Worm (Caenorhabditis elegans) whole organism, young adult: ENCODE results near the gene pgp-3.

Experiments
- D2030.7 ChIP-seq: fragments of 200-800 bp; sonication (Bioruptor generic); IDR thresholded peaks from 2 replicates; pipeline ENCODE4 v1.3.6; 2022; ENCODE audit warnings: missing genetic modification reagents, missing genetic modification characterization, missing compliant biosample characterization
- F22D6.2 ChIP-seq: sonication (generic microtip); optimal IDR thresholded peaks from 2 replicates; lab custom pipeline; 2016; ENCODE audit warnings: mild to moderate bottlenecking, missing genetic modification characterization, missing compliant biosample characterization
- F52B5.7 ChIP-seq: sonication (generic microtip); optimal IDR thresholded peaks from 2 replicates; lab custom pipeline; 2016; ENCODE audit warnings: mild to moderate bottlenecking, missing genetic modification characterization, missing compliant biosample characterization
- Y79H2A.3 ChIP-seq: fragments of 200-800 bp; sonication (Bioruptor generic); conservative IDR thresholded peaks from 2 replicates; pipeline ENCODE4 v1.3.6; 2022; ENCODE audit warnings: missing genetic modification reagents, missing genetic modification characterization, missing compliant biosample characterization
- akir-1 ChIP-seq: fragments of 200-800 bp; sonication (Bioruptor generic); optimal IDR thresholded peaks from 2 replicates; lab custom pipeline; 2018; ENCODE audit warnings: mild to moderate bottlenecking, missing genetic modification characterization, moderate library complexity, missing compliant biosample characterization
- atf-7 ChIP-seq: sonication (generic microtip); optimal IDR thresholded peaks from 2 replicates; lab custom pipeline; 2017; ENCODE audit warnings: mild to moderate bottlenecking, missing genetic modification characterization, missing compliant biosample characterization
- cebp-1 ChIP-seq, 2 experiments: fragments of 200-800 bp in 1 of 2; sonication (Bioruptor generic) in 1 of 2; sonication (generic microtip) in 1 of 2; IDR thresholded peaks in 1 of 2; optimal IDR thresholded peaks in 1 of 2; 2 replicates each; pipeline versions ENCODE4 v1.3.6 to Lab custom; 2017 to 2022; ENCODE audit warnings: missing compliant biosample characterization in 2 of 2, missing genetic modification characterization in 2 of 2, mild to moderate bottlenecking in 1 of 2, missing genetic modification reagents in 1 of 2, moderate library complexity in 1 of 2
- cebp-2 ChIP-seq: fragments of 200-800 bp; sonication (Bioruptor generic); IDR thresholded peaks from 2 replicates; pipeline ENCODE4 v1.3.6; 2022; ENCODE audit warnings: missing genetic modification characterization, missing compliant biosample characterization
- ceh-40 ChIP-seq: fragments of 200-800 bp; sonication (Bioruptor generic); IDR thresholded peaks from 2 replicates; pipeline ENCODE4 v1.3.6; 2022; ENCODE audit warnings: missing genetic modification characterization, missing compliant biosample characterization
- chd-7 ChIP-seq: sonication (generic microtip); optimal IDR thresholded peaks from 2 replicates; lab custom pipeline; 2016; ENCODE audit warnings: mild to moderate bottlenecking, missing genetic modification characterization, moderate library complexity, missing compliant biosample characterization
- dpff-1 ChIP-seq: sonication (generic microtip); optimal IDR thresholded peaks from 2 replicates; lab custom pipeline; 2017; ENCODE audit warnings: mild to moderate bottlenecking, missing genetic modification characterization, missing compliant biosample characterization
- dpl-1 ChIP-seq: fragments of 150-350 bp; optimal IDR thresholded peaks from 2 replicates; lab custom pipeline; 2014; ENCODE audit warnings: missing biosample characterization, missing genetic modification reagents, missing genetic modification characterization
- egrh-3 ChIP-seq: fragments of 200-800 bp; sonication (Bioruptor generic); IDR thresholded peaks from 2 replicates; pipeline ENCODE4 v1.3.6; 2022; ENCODE audit warnings: missing genetic modification reagents, missing genetic modification characterization, missing compliant biosample characterization
- fkh-3 ChIP-seq: sonication (generic microtip); optimal IDR thresholded peaks from 2 replicates; lab custom pipeline; 2016; ENCODE audit warnings: mild to moderate bottlenecking, missing genetic modification characterization, missing compliant biosample characterization
- hlh-26 ChIP-seq: fragments of 200-800 bp; sonication (Bioruptor generic); conservative IDR thresholded peaks from 2 replicates; pipeline ENCODE4 v1.3.6; 2022; ENCODE audit warnings: missing genetic modification reagents, missing genetic modification characterization, missing compliant biosample characterization
- let-526 ChIP-seq: fragments of 200-800 bp; sonication (Bioruptor generic); IDR thresholded peaks from 2 replicates; pipeline ENCODE4 v1.3.6; 2022; ENCODE audit warnings: missing genetic modification reagents, missing genetic modification characterization, missing compliant biosample characterization
- madf-3 ChIP-seq: fragments of 200-800 bp; sonication (Bioruptor generic); IDR thresholded peaks from 2 replicates; pipeline ENCODE4 v1.3.6; 2022; ENCODE audit warnings: missing genetic modification reagents, missing genetic modification characterization, missing compliant biosample characterization
- mes-4 ChIP-seq: sonication (generic microtip); optimal IDR thresholded peaks from 2 replicates; lab custom pipeline; 2016; ENCODE audit warnings: missing genotype, missing genetic modification characterization, missing compliant biosample characterization
- nfya-2 ChIP-seq: fragments of 200-800 bp; sonication (Bioruptor generic); IDR thresholded peaks from 2 replicates; pipeline ENCODE4 v1.3.6; 2022; ENCODE audit warnings: missing genetic modification reagents, missing genetic modification characterization, missing compliant biosample characterization
- nfyb-1 ChIP-seq: fragments of 200-800 bp; sonication (Bioruptor generic); IDR thresholded peaks from 2 replicates; pipeline ENCODE4 v1.3.6; 2022; ENCODE audit warnings: missing genetic modification reagents, missing genetic modification characterization, missing compliant biosample characterization
- nhr-80 ChIP-seq: sonication (generic microtip); optimal IDR thresholded peaks from 2 replicates; lab custom pipeline; 2016; ENCODE audit warnings: missing genetic modification characterization, missing compliant biosample characterization
- pbrm-1 ChIP-seq: fragments of 200-800 bp; sonication (Bioruptor generic); IDR thresholded peaks from 2 replicates; pipeline ENCODE4 v1.3.6; 2022; ENCODE audit warnings: missing genetic modification reagents, missing genetic modification characterization, missing compliant biosample characterization
- pha-4 ChIP-seq: fragments of 150-350 bp; sonication (generic microtip); optimal IDR thresholded peaks from 2 replicates; lab custom pipeline; 2014; ENCODE audit warnings: missing biosample characterization, missing genetic modification reagents, missing genetic modification characterization
- repo-1 ChIP-seq: sonication (generic microtip); optimal IDR thresholded peaks from 2 replicates; lab custom pipeline; 2017; ENCODE audit warnings: mild to moderate bottlenecking, missing genetic modification characterization, missing compliant biosample characterization
- sdz-38 ChIP-seq: sonication (generic microtip); optimal IDR thresholded peaks from 2 replicates; lab custom pipeline; 2016; ENCODE audit warnings: missing genotype, missing genetic modification characterization, missing compliant biosample characterization
- sea-2 ChIP-seq: fragments of 200-800 bp; sonication (Bioruptor generic); IDR thresholded peaks from 2 replicates; pipeline ENCODE4 v1.3.6; 2022; ENCODE audit warnings: missing genetic modification characterization, missing compliant biosample characterization
- snpc-1.3 ChIP-seq: sonication (generic microtip); optimal IDR thresholded peaks from 2 replicates; lab custom pipeline; 2017; ENCODE audit warnings: missing genetic modification characterization, mild to moderate bottlenecking, missing compliant biosample characterization, antibody characterized with exemption, moderate library complexity, missing genotype, missing genetic modification reagents; ENCODE audit not compliant: insufficient read depth
- sptf-2 ChIP-seq: fragments of 200-800 bp; sonication (Bioruptor generic); optimal IDR thresholded peaks from 2 replicates; lab custom pipeline; 2018; ENCODE audit warnings: mild to moderate bottlenecking, missing genetic modification characterization, missing compliant biosample characterization
- zfh-2 ChIP-seq: fragments of 200-800 bp; sonication (Bioruptor generic); conservative IDR thresholded peaks from 2 replicates; pipeline ENCODE4 v1.3.6; 2022; ENCODE audit warnings: missing genetic modification reagents, missing genetic modification characterization, missing compliant biosample characterization
- zim-3 ChIP-seq: sonication (generic microtip); optimal IDR thresholded peaks from 2 replicates; lab custom pipeline; 2017; ENCODE audit warnings: mild to moderate bottlenecking, missing genetic modification characterization, moderate library complexity, missing compliant biosample characterization
- ztf-28 ChIP-seq: fragments of 200-800 bp; sonication (Bioruptor generic); IDR thresholded peaks from 2 replicates; pipeline ENCODE4 v1.3.6; 2022; ENCODE audit warnings: missing genetic modification reagents, missing genetic modification characterization, missing compliant biosample characterization
- ztf-6 ChIP-seq: fragments of 200-800 bp; sonication (Bioruptor generic); IDR thresholded peaks from 2 replicates; pipeline ENCODE4 v1.3.6; 2022; ENCODE audit warnings: missing genetic modification reagents, missing genetic modification characterization, missing compliant biosample characterization

Gene pgp-3

DNA sequence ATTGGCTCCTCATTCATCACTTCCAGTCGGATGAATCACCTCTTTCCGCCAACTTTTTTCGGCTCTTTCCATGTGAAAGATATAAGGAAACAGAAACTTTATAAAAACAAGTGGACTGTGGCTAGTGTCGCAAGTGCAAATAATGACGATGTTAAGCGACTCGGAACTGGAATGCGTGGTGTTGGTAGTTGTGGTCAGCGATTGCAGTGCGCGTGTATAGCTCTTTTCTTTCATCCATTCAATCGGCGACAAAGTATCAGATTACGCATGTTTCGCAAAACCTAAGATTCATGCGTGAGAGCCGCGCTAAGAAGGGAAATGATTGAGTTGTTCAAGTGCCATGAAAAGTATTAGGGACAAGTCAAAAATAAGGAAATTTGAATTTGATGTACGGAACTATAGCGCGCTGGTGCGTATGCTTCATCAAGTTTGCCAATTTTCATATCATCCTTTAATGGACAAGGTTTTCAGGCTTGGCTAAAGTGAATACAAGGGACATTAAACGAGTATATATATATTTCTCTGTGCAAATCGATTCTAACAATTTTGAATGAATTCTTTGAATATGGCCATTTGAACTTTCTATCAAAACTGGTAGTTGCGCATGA, 35.9 kb downstream of the pgp-3 start:
- no peak for TF ChIP-seq sdz-38 (tag; lab: Kevin White, UChicago)
- TF ChIP-seq let-526 (GFP tag; lab: Robert Waterston, UW), result no peak
- no peak for TF ChIP-seq chd-7 (tag; lab: Kevin White, UChicago)
- no peak for TF ChIP-seq zim-3 (tag; lab: Kevin White, UChicago)
- TF ChIP-seq pbrm-1 (GFP tag; lab: Robert Waterston, UW), result no peak
- TF ChIP-seq cebp-2, result no peak
- no peak for TF ChIP-seq ceh-40 (GFP tag; lab: Robert Waterston, UW)
- no peak for TF ChIP-seq F52B5.7 (tag; lab: Kevin White, UChicago)
- no peak for TF ChIP-seq zfh-2 (GFP tag; lab: Robert Waterston, UW)
- TF ChIP-seq akir-1 (GFP tag; lab: Kevin White, UChicago), result no peak
- TF ChIP-seq D2030.7 (GFP tag; lab: Robert Waterston, UW), result no peak
- TF ChIP-seq snpc-1.3 (tag; lab: Kevin White, UChicago), result no peak
- no peak for TF ChIP-seq atf-7 (tag; lab: Kevin White, UChicago)
- TF ChIP-seq F22D6.2 (tag; lab: Kevin White, UChicago), result no peak
- no peak for TF ChIP-seq hlh-26 (GFP tag; lab: Robert Waterston, UW)
- no peak for TF ChIP-seq nfya-2
- TF ChIP-seq mes-4 (tag; lab: Kevin White, UChicago), result no peak
- no peak for TF ChIP-seq Y79H2A.3
- no peak for TF ChIP-seq repo-1

ce11 chrX:11392924-11393323, 41.0 kb downstream of the pgp-3 start, which contains the start of gene prx-12:
TSS of gene prx-12 (plus strand) at chrX:11393294.
- TF ChIP-seq egrh-3 (GFP tag; lab: Robert Waterston, UW) (no peak), nhr-80 (tag; lab: Kevin White, UChicago) (peak; percentile 59)

DNA sequence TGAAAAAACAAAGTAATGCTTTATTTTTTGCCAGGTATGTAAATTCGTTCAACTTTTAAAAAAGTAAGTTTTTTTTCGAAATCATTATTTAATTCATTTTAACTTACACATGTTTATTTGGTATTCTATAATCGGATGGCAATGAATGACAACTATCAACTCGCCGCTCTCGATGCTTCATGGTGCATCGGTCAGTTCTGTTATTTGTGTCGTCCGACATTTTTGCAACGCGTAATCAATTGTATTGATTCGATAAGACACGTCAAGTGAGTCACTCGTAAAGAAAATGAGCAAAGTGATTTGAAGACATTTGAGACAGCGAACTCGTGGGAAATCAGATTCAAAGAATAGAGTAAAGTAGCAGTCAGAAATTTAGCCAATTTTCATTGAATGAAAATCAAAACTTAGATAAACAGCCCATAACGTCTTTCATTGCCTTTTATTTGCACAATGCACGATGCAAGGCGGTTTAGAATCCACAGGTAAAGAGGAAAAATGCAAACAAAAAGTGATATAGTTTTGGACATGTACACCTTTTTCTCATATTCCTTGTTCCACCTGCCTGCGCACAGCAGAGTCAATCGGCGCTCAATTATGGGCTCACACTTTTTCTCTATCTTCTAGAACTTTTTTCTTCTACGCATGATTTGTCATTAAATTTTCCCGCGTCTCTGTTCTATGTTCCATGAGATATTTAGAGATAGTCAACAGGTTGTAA, 48.7 kb downstream of the pgp-3 start:
- no peak for TF ChIP-seq sptf-2
- TF ChIP-seq cebp-1 (GFP tag; IDR thresholded peaks at IDR 0.05; lab: Robert Waterston, UW), result no peak
- TF ChIP-seq cebp-1 (tag; optimal IDR thresholded peaks at IDR 0.05; lab: Kevin White, UChicago), result no peak
- no peak for TF ChIP-seq fkh-3 (tag; lab: Kevin White, UChicago)
- peak; percentile 69 for TF ChIP-seq nhr-80 (tag; lab: Kevin White, UChicago)
- TF ChIP-seq madf-3 (GFP tag; lab: Robert Waterston, UW), result no peak

ce11 chrX:11405908-11406307, 54.0 kb downstream of the pgp-3 start, which contains the start of gene slo-2:
TSS of gene slo-2 (minus strand) at chrX:11405931.
- TF ChIP-seq dpl-1 (GFP tag; lab: Kevin White, UChicago) (no peak), sea-2 (GFP tag; lab: Robert Waterston, UW) (no peak), ztf-28 (GFP tag; lab: Robert Waterston, UW) (no peak), pha-4 (no peak), snpc-1.3 (tag; lab: Kevin White, UChicago) (no peak), madf-3 (GFP tag; lab: Robert Waterston, UW) (no peak), ztf-6 (GFP tag; lab: Robert Waterston, UW) (no peak), sptf-2 (no peak), dpff-1 (tag; lab: Kevin White, UChicago) (no peak), nfyb-1 (GFP tag; lab: Robert Waterston, UW) (no peak)
